Fruit fly (Drosophila melanogaster): Measurements from ENCODE around the gene Ctns.

dm6 chr3R:23053135-23053730 is 5.5 kb downstream of the Ctns start:
- TF ChIP-seq Ets98B (GFP tag; IDR thresholded peaks at IDR 0.05) (no peak), CG14655 (GFP tag; optimal IDR thresholded peaks at IDR 0.05) (no peak), CG8301 (tag; optimal IDR thresholded peaks at IDR 0.05) (no peak), Pif1B (GFP tag; optimal IDR thresholded peaks at IDR 0.05) (no peak), CG10348 (GFP tag; IDR thresholded peaks at IDR 0.05) (no peak), CG9948 (tag; optimal IDR thresholded peaks at IDR 0.05) (no peak), EcR (GFP tag; optimal IDR thresholded peaks at IDR 0.05) (no peak), gl (tag; optimal IDR thresholded peaks at IDR 0.05) (no peak), Pif1A (GFP tag; optimal IDR thresholded peaks at IDR 0.05) (no peak), CG32121 (GFP tag; IDR thresholded peaks at IDR 0.05) (no peak), CG34367 (tag; optimal IDR thresholded peaks at IDR 0.05) (no peak), CG4496 (GFP tag; IDR thresholded peaks at IDR 0.05) (no peak)

Measured in whole organism, pupa.